Fruit fly (Drosophila melanogaster): ENCODE measurements around the gene betaTub97EF.
A peak's percentile ranks its signal among the peaks of the same experiment; 100 is the strongest.

Gene betaTub97EF

dm6 chr3R:27937752-27938694, 50.2 kb downstream of the betaTub97EF start, which contains the start of the genes NSD and BOD1 (continued):
- peak; percentile 98 for TF ChIP-seq bbx (GFP tag; IDR thresholded peaks at IDR 0.05; ENCODE audit: partially characterized antibody)
- TF ChIP-seq CG11456 (GFP tag; IDR thresholded peaks at IDR 0.05) = peak; percentile 86
- peak; percentile 59 for TF ChIP-seq grau (tag; optimal IDR thresholded peaks at IDR 0.05)
- peak; percentile 25 for TF ChIP-seq schlank (tag; optimal IDR thresholded peaks at IDR 0.05)
- TF ChIP-seq CG10147 (GFP tag; optimal IDR thresholded peaks at IDR 0.05) = peak; percentile 25
- TF ChIP-seq h (optimal IDR thresholded peaks at IDR 0.05) = no peak
- TF ChIP-seq HmgZ (tag; optimal IDR thresholded peaks at IDR 0.05) = peak; percentile 41
- TF ChIP-seq prd (optimal IDR thresholded peaks at IDR 0.05) = no peak
- TF ChIP-seq prd (GFP tag; IDR thresholded peaks at IDR 0.05) = peak; percentile 78
- peak; percentile 34; the same call in 1 of the 2 replicates for TF ChIP-seq Drgx (GFP tag; IDR thresholded peaks at IDR 0.05)
- no peak; the same call in 1 of the 2 replicates for TF ChIP-seq CG31441 (GFP tag; IDR thresholded peaks at IDR 0.05)
- TF ChIP-seq CG17829 (tag; optimal IDR thresholded peaks at IDR 0.05) = peak; percentile 49
- no peak for TF ChIP-seq chm (GFP tag; IDR thresholded peaks at IDR 0.05)
- TF ChIP-seq en (GFP tag; optimal IDR thresholded peaks at IDR 0.05) = no peak
- peak; percentile 54 for TF ChIP-seq CG9437 (GFP tag; optimal IDR thresholded peaks at IDR 0.05)
- no peak for TF ChIP-seq CTCF (GFP tag; optimal IDR thresholded peaks at IDR 0.05)
- peak; percentile 86 for TF ChIP-seq sob (GFP tag; IDR thresholded peaks at IDR 0.05)
- no peak for TF ChIP-seq ab (GFP tag; optimal IDR thresholded peaks at IDR 0.05)
- TF ChIP-seq ftz-f1 (GFP tag; optimal IDR thresholded peaks at IDR 0.05) = no peak
- TF ChIP-seq kah (GFP tag; optimal IDR thresholded peaks at IDR 0.05) = no peak
- no peak for TF ChIP-seq fru (optimal IDR thresholded peaks at IDR 0.05)
- TF ChIP-seq GATAe (GFP tag; conservative IDR thresholded peaks at IDR 0.05) = no peak
- peak; percentile 86 for TF ChIP-seq sna (GFP tag; IDR thresholded peaks at IDR 0.05; ENCODE audit: partially characterized antibody)
- TF ChIP-seq hb (GFP tag; IDR thresholded peaks at IDR 0.05; ENCODE audit: partially characterized antibody) = peak; percentile 96
- peak; percentile 44 for TF ChIP-seq CG2120 (GFP tag; optimal IDR thresholded peaks at IDR 0.05)
- TF ChIP-seq cg (GFP tag; optimal IDR thresholded peaks at IDR 0.05) = no peak
- TF ChIP-seq sr (GFP tag; IDR thresholded peaks at IDR 0.05) = no peak; the same call in 2 of the 3 replicates
- TF ChIP-seq Jarid2 (GFP tag; optimal IDR thresholded peaks at IDR 0.05) = no peak
- TF ChIP-seq rib (GFP tag; IDR thresholded peaks at IDR 0.05) = no peak
- TF ChIP-seq CG10462 (GFP tag; optimal IDR thresholded peaks at IDR 0.05) = peak; percentile 17
- TF ChIP-seq repo (GFP tag; optimal IDR thresholded peaks at IDR 0.05) = no peak
- no peak for TF ChIP-seq CG13123 (GFP tag; optimal IDR thresholded peaks at IDR 0.05)
- TF ChIP-seq CG8478 (optimal IDR thresholded peaks at IDR 0.05) = no peak
- peak; percentile 21 for TF ChIP-seq CG10431 (GFP tag; optimal IDR thresholded peaks at IDR 0.05)
- TF ChIP-seq Adf1 (GFP tag; IDR thresholded peaks at IDR 0.05) = peak; percentile 36; the same call in 1 of the 2 replicates
- no peak for TF ChIP-seq wek (GFP tag; optimal IDR thresholded peaks at IDR 0.05)
- no peak for TF ChIP-seq twi (tag; optimal IDR thresholded peaks at IDR 0.05)
- TF ChIP-seq ems (GFP tag; optimal IDR thresholded peaks at IDR 0.05) = no peak
- TF ChIP-seq CG10366 (GFP tag; IDR thresholded peaks at IDR 0.05) = peak; percentile 68
- TF ChIP-seq CG8924 (tag; optimal IDR thresholded peaks at IDR 0.05) = peak; percentile 54
- peak; percentile 1 for TF ChIP-seq Fer1 (GFP tag; optimal IDR thresholded peaks at IDR 0.05)
- no peak for TF ChIP-seq CG6765 (GFP tag; optimal IDR thresholded peaks at IDR 0.05)
- TF ChIP-seq CG11695 (GFP tag; IDR thresholded peaks at IDR 0.05) = no peak
- TF ChIP-seq CG9727 (GFP tag; optimal IDR thresholded peaks at IDR 0.05) = peak; percentile 55
- no peak for TF ChIP-seq CG14965 (GFP tag; optimal IDR thresholded peaks at IDR 0.05; ENCODE audit: borderline replicate concordance)
- TF ChIP-seq YL-1 (GFP tag; optimal IDR thresholded peaks at IDR 0.05) = peak; percentile 68
- peak; percentile 21 for TF ChIP-seq CG6813 (GFP tag; optimal IDR thresholded peaks at IDR 0.05)
- TF ChIP-seq lilli (GFP tag; optimal IDR thresholded peaks at IDR 0.05) = peak; percentile 40
- no peak for TF ChIP-seq dan (GFP tag; IDR thresholded peaks at IDR 0.05)
- no peak for TF ChIP-seq fd102C (GFP tag; optimal IDR thresholded peaks at IDR 0.05)
- TF ChIP-seq insv (GFP tag; optimal IDR thresholded peaks at IDR 0.05) = no peak
